Worm (Caenorhabditis elegans) whole organism, late embryonic: ENCODE measurements around the gene R04A9.7.
A peak's percentile ranks its signal among the peaks of the same experiment; 100 is the strongest.

ENCODE experiments used
- C38D4.7 ChIP-seq: fragments of 200-800 bp; sonication (Bioruptor generic); optimal IDR thresholded peaks from 2 replicates; lab custom pipeline; 2018; ENCODE audit warnings: mild to moderate bottlenecking, missing genetic modification characterization, moderate library complexity, missing compliant biosample characterization
- F13H6.1 ChIP-seq: sonication (generic microtip); optimal IDR thresholded peaks from 2 replicates; lab custom pipeline; 2016; ENCODE audit warnings: missing genetic modification characterization, missing compliant biosample characterization
- K02D7.2 ChIP-seq: sonication (generic microtip); optimal IDR thresholded peaks from 2 replicates; lab custom pipeline; 2017; ENCODE audit warnings: mild to moderate bottlenecking, missing genetic modification characterization, missing compliant biosample characterization
- T23F11.4 ChIP-seq: fragments of 200-800 bp; sonication (Bioruptor generic); optimal IDR thresholded peaks from 2 replicates; lab custom pipeline; 2018; ENCODE audit warnings: mild to moderate bottlenecking, missing genetic modification characterization, missing compliant biosample characterization
- Y22D7AL.16 ChIP-seq: sonication (generic microtip); optimal IDR thresholded peaks from 2 replicates; lab custom pipeline; 2016; ENCODE audit warnings: missing genetic modification characterization, missing compliant biosample characterization
- ahr-1 ChIP-seq: sonication (generic microtip); optimal IDR thresholded peaks from 2 replicates; lab custom pipeline; 2016; ENCODE audit warnings: missing genetic modification characterization, missing compliant biosample characterization
- ceh-2 ChIP-seq: sonication (generic microtip); optimal IDR thresholded peaks from 2 replicates; lab custom pipeline; 2016; ENCODE audit warnings: missing genotype, missing genetic modification characterization, missing compliant biosample characterization
- ceh-30 ChIP-seq: fragments of 150-350 bp; optimal IDR thresholded peaks from 2 replicates; lab custom pipeline; 2014; ENCODE audit warnings: missing biosample characterization, missing genetic modification characterization
- ceh-34 ChIP-seq: sonication (generic microtip); optimal IDR thresholded peaks from 2 replicates; lab custom pipeline; 2016; ENCODE audit warnings: mild to moderate bottlenecking, missing genetic modification characterization, missing compliant biosample characterization
- ceh-9 ChIP-seq: sonication (generic microtip); optimal IDR thresholded peaks from 2 replicates; lab custom pipeline; 2016; ENCODE audit warnings: mild to moderate bottlenecking, missing genetic modification characterization, inconsistent platforms, missing compliant biosample characterization
- dve-1 ChIP-seq: sonication (generic microtip); optimal IDR thresholded peaks from 2 replicates; lab custom pipeline; 2017; ENCODE audit warnings: antibody characterized with exemption, mild to moderate bottlenecking, missing genetic modification characterization, missing compliant biosample characterization
- elt-2 ChIP-seq: sonication (generic microtip); optimal IDR thresholded peaks from 2 replicates; lab custom pipeline; 2016; ENCODE audit warnings: missing genetic modification reagents, missing genetic modification characterization, missing compliant biosample characterization
- elt-4 ChIP-seq: sonication (generic microtip); optimal IDR thresholded peaks from 2 replicates; lab custom pipeline; 2016; ENCODE audit warnings: missing genetic modification characterization, missing compliant biosample characterization
- eyg-1 ChIP-seq: sonication (generic microtip); optimal IDR thresholded peaks from 2 replicates; lab custom pipeline; 2016; ENCODE audit warnings: missing genotype, missing genetic modification characterization, missing compliant biosample characterization
- fkh-6 ChIP-seq: sonication (generic microtip); optimal IDR thresholded peaks from 2 replicates; lab custom pipeline; 2016; ENCODE audit warnings: missing genetic modification characterization, missing compliant biosample characterization
- gmeb-2 ChIP-seq: sonication (generic microtip); optimal IDR thresholded peaks from 2 replicates; lab custom pipeline; 2016; ENCODE audit warnings: missing genetic modification characterization, inconsistent platforms, missing compliant biosample characterization
- hlh-15 ChIP-seq: sonication (generic microtip); optimal IDR thresholded peaks from 2 replicates; lab custom pipeline; 2016; ENCODE audit warnings: missing genetic modification characterization, missing compliant biosample characterization
- hlh-30 ChIP-seq: sonication (generic microtip); optimal IDR thresholded peaks from 2 replicates; lab custom pipeline; 2017; ENCODE audit warnings: antibody characterized with exemption, missing genetic modification characterization, missing compliant biosample characterization; ENCODE audit not compliant: insufficient read depth
- lim-6 ChIP-seq: sonication (generic microtip); optimal IDR thresholded peaks from 2 replicates; lab custom pipeline; 2016; ENCODE audit warnings: missing genetic modification characterization, missing compliant biosample characterization
- lin-11 ChIP-seq: fragments of 200-800 bp; sonication (Bioruptor generic); optimal IDR thresholded peaks from 2 replicates; lab custom pipeline; 2018; ENCODE audit warnings: mild to moderate bottlenecking, missing genetic modification characterization, missing compliant biosample characterization
- madf-2 ChIP-seq: sonication (generic microtip); optimal IDR thresholded peaks from 2 replicates; lab custom pipeline; 2017; ENCODE audit warnings: missing genetic modification characterization, missing compliant biosample characterization
- nhr-11 ChIP-seq: fragments of 150-350 bp; optimal IDR thresholded peaks from 2 replicates; lab custom pipeline; 2014; ENCODE audit warnings: missing biosample characterization, missing genetic modification characterization
- npax-4 ChIP-seq: sonication (generic microtip); optimal IDR thresholded peaks from 2 replicates; lab custom pipeline; 2016; ENCODE audit warnings: missing genetic modification characterization, missing compliant biosample characterization
- pag-3 ChIP-seq: sonication (generic microtip); optimal IDR thresholded peaks from 2 replicates; lab custom pipeline; 2016; ENCODE audit warnings: missing compliant biosample characterization, missing genetic modification characterization, borderline replicate concordance
- pat-9 ChIP-seq: fragments of 200-800 bp; sonication (Bioruptor generic); optimal IDR thresholded peaks from 2 replicates; lab custom pipeline; 2018; ENCODE audit warnings: mild to moderate bottlenecking, missing genetic modification characterization, moderate library complexity, missing compliant biosample characterization
- pax-1 ChIP-seq: fragments of 150-350 bp; optimal IDR thresholded peaks from 2 replicates; lab custom pipeline; 2014; ENCODE audit warnings: missing biosample characterization, missing genetic modification characterization
- pha-2 ChIP-seq: sonication (generic microtip); optimal IDR thresholded peaks from 2 replicates; lab custom pipeline; 2017; ENCODE audit warnings: mild to moderate bottlenecking, missing genetic modification characterization, missing compliant biosample characterization
- rnt-1 ChIP-seq: sonication (generic microtip); optimal IDR thresholded peaks from 2 replicates; lab custom pipeline; 2016; ENCODE audit warnings: missing genetic modification characterization, missing compliant biosample characterization
- sdc-2 ChIP-seq: sonication (generic microtip); optimal IDR thresholded peaks from 2 replicates; lab custom pipeline; 2016; ENCODE audit warnings: missing genotype, missing genetic modification characterization, missing compliant biosample characterization
- sox-4 ChIP-seq: sonication (generic microtip); optimal IDR thresholded peaks from 2 replicates; lab custom pipeline; 2017; ENCODE audit warnings: mild to moderate bottlenecking, missing genetic modification characterization, inconsistent platforms, missing compliant biosample characterization
- syd-9 ChIP-seq: sonication (generic microtip); optimal IDR thresholded peaks from 2 replicates; lab custom pipeline; 2016; ENCODE audit warnings: mild to moderate bottlenecking, missing genetic modification characterization, moderate library complexity, missing compliant biosample characterization
- tbx-2 ChIP-seq: sonication (generic microtip); optimal IDR thresholded peaks from 2 replicates; lab custom pipeline; 2016; ENCODE audit warnings: missing genetic modification characterization, missing compliant biosample characterization
- ttx-3 ChIP-seq: sonication (generic microtip); optimal IDR thresholded peaks from 2 replicates; lab custom pipeline; 2016; ENCODE audit warnings: missing genetic modification reagents, missing genetic modification characterization, missing compliant biosample characterization
- unc-3 ChIP-seq, 2 experiments: fragments of 200-800 bp in 1 of 2; sonication (Bioruptor generic) in 1 of 2; sonication (generic microtip) in 1 of 2; conservative IDR thresholded peaks in 1 of 2; optimal IDR thresholded peaks in 1 of 2; 2 replicates each; pipeline versions ENCODE4 v1.3.6 to Lab custom; 2016 to 2022; ENCODE audit warnings: missing compliant biosample characterization in 2 of 2, missing genetic modification characterization in 2 of 2, missing genetic modification reagents in 1 of 2
- ztf-16 ChIP-seq: sonication (generic microtip); optimal IDR thresholded peaks from 2 replicates; lab custom pipeline; 2017; ENCODE audit warnings: missing genetic modification characterization, missing compliant biosample characterization

The R04A9.7 gene

ce11 chrX:394709-395108 lies at the start of gene R04A9.7:
TSS of gene R04A9.7 (minus strand) at chrX:394892.
- TF ChIP-seq T23F11.4 (GFP tag; lab: Kevin White, UChicago) (no peak), rnt-1 (tag; lab: Kevin White, UChicago) (no peak), F13H6.1 (tag; lab: Kevin White, UChicago) (no peak)

ce11 chrX:440420-440819 lies 45.7 kb upstream of the R04A9.7 start:
- no peak for TF ChIP-seq ceh-9 (tag; lab: Kevin White, UChicago)
- no peak for TF ChIP-seq pag-3 (tag; lab: Kevin White, UChicago)
- peak; percentile 69 for TF ChIP-seq elt-2 (tag; lab: Kevin White, UChicago)
- no peak for TF ChIP-seq C38D4.7 (GFP tag; lab: Kevin White, UChicago)
- no peak for TF ChIP-seq eyg-1
- no peak for TF ChIP-seq ahr-1 (tag; lab: Kevin White, UChicago)
- TF ChIP-seq hlh-15 (tag; lab: Kevin White, UChicago) = no peak
- no peak for TF ChIP-seq ceh-2 (tag; lab: Kevin White, UChicago)

ce11 chrX:439031-439430 lies 44.3 kb upstream of the R04A9.7 start:
- TF ChIP-seq ttx-3 (no peak), dve-1 (tag; lab: Kevin White, UChicago) (no peak), ceh-30 (no peak), hlh-15 (tag; lab: Kevin White, UChicago) (no peak), hlh-30 (tag; lab: Kevin White, UChicago) (no peak), rnt-1 (tag; lab: Kevin White, UChicago) (no peak), ceh-9 (tag; lab: Kevin White, UChicago) (no peak), gmeb-2 (tag; lab: Kevin White, UChicago) (no peak), pax-1 (tag; lab: Kevin White, UChicago) (no peak), fkh-6 (tag; lab: Kevin White, UChicago) (no peak), nhr-11 (tag; lab: Kevin White, UChicago) (no peak), elt-4 (tag; lab: Kevin White, UChicago) (no peak), K02D7.2 (tag; lab: Kevin White, UChicago) (no peak), tbx-2 (tag; lab: Kevin White, UChicago) (no peak), lim-6 (no peak), syd-9 (tag; lab: Kevin White, UChicago) (no peak), pha-2 (tag; lab: Kevin White, UChicago) (no peak)

- TF ChIP-seq pat-9 (tag; lab: Kevin White, UChicago) = no peak
- TF ChIP-seq ceh-34 (tag; lab: Kevin White, UChicago) = no peak
- TF ChIP-seq dve-1 (tag; lab: Kevin White, UChicago) = no peak
- TF ChIP-seq F13H6.1 (tag; lab: Kevin White, UChicago) = no peak
- no peak for TF ChIP-seq ztf-16
- TF ChIP-seq npax-4 (tag; lab: Kevin White, UChicago) = no peak
- no peak for TF ChIP-seq unc-3 (GFP tag; conservative IDR thresholded peaks at IDR 0.05; lab: Robert Waterston, UW)
- TF ChIP-seq unc-3 (tag; optimal IDR thresholded peaks at IDR 0.05; lab: Kevin White, UChicago) = no peak
- no peak for TF ChIP-seq lin-11 (tag; lab: Kevin White, UChicago)
- no peak for TF ChIP-seq Y22D7AL.16 (tag; lab: Kevin White, UChicago)
- no peak for TF ChIP-seq pag-3 (tag; lab: Kevin White, UChicago)
- no peak for TF ChIP-seq pha-2 (tag; lab: Kevin White, UChicago)
- TF ChIP-seq sox-4 (tag; lab: Kevin White, UChicago) = no peak
- TF ChIP-seq sdc-2 (tag; lab: Kevin White, UChicago) = no peak
- TF ChIP-seq madf-2 = no peak
Measured at ce11 chrX:438396-438795, 43.7 kb upstream of the R04A9.7 start.
